Worm (Caenorhabditis elegans) whole organism, midembryonic: ENCODE results near the gene F57B9.1.

Experiments
- cog-1 ChIP-seq: sonication (generic microtip); optimal IDR thresholded peaks from 2 replicates; lab custom pipeline; 2016; ENCODE audit warnings: missing genetic modification characterization, missing compliant biosample characterization
- flt-1 ChIP-seq: fragments of 200-800 bp; sonication (Bioruptor generic); IDR thresholded peaks from 2 replicates; pipeline ENCODE4 v1.3.6; 2022; ENCODE audit warnings: missing genetic modification characterization, missing compliant biosample characterization
- klf-2 ChIP-seq: fragments of 200-800 bp; sonication (Bioruptor generic); conservative IDR thresholded peaks from 2 replicates; pipeline ENCODE4 v1.3.6; 2022; ENCODE audit warnings: missing genetic modification reagents, missing genetic modification characterization, missing compliant biosample characterization
- ref-1 ChIP-seq: fragments of 200-800 bp; sonication (Bioruptor generic); conservative IDR thresholded peaks from 2 replicates; pipeline ENCODE4 v1.3.6; 2022; ENCODE audit warnings: missing genetic modification reagents, missing genetic modification characterization, missing compliant biosample characterization
- tab-1 ChIP-seq: fragments of 200-800 bp; sonication (Bioruptor generic); IDR thresholded peaks from 2 replicates; pipeline ENCODE4 v1.3.6; 2022; ENCODE audit warnings: missing genetic modification characterization, missing compliant biosample characterization
- ztf-23 ChIP-seq: fragments of 200-800 bp; sonication (Bioruptor generic); IDR thresholded peaks from 2 replicates; pipeline ENCODE4 v1.3.6; 2022; ENCODE audit warnings: missing genetic modification reagents, missing genetic modification characterization, missing compliant biosample characterization
- ztf-29 ChIP-seq: fragments of 200-800 bp; sonication (Bioruptor generic); IDR thresholded peaks from 2 replicates; pipeline ENCODE4 v1.3.6; 2022; ENCODE audit warnings: missing genetic modification reagents, missing genetic modification characterization, missing compliant biosample characterization

ce11 chrIII:6969781-6970342 is 8.0 kb downstream of the F57B9.1 start:
- TF ChIP-seq tab-1 (GFP tag; lab: Robert Waterston, UW), result no peak
- no peak for TF ChIP-seq ztf-29 (GFP tag; lab: Robert Waterston, UW)
- no peak for TF ChIP-seq ztf-23
- no peak for TF ChIP-seq flt-1 (GFP tag; lab: Robert Waterston, UW)
- TF ChIP-seq ref-1 (GFP tag; lab: Robert Waterston, UW), result no peak
- TF ChIP-seq klf-2 (GFP tag; lab: Robert Waterston, UW), result no peak
- TF ChIP-seq cog-1 (tag; lab: Kevin White, UChicago), result no peak
